Fruit fly (Drosophila melanogaster): ENCODE measurements around the gene bcn92.
A peak's percentile ranks its signal among the peaks of the same experiment; 100 is the strongest.

bcn92 gene

DNA sequence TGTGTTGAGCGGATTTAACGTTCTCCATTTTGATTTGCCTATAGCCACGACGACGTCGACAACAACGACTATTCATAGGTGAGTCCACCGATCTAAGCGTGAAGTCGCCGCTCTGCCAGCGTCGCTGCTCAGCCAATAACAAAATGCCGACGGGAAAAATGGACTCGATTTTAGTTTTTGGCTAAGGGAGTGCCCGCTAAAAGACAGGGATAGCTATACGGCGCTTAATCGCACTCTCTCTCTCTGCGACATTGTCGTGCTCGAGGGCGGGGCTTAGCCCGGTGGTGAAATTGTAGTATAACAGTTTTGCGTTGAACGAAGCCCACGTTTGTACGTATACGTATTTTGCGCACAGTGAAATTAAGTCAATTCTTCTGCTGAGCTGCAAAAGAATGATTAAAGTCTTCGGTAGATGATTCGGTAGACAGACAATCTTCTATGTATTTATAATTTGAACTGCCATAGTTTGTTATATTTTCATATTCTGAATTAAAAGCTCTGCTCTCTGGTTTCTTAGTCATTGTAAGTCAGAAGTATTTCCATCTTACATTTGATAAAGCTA lies 23.8 kb downstream of the bcn92 start (continued):
- TF ChIP-seq ap (GFP tag; IDR thresholded peaks at IDR 0.05) (no peak), org-1 (GFP tag; optimal IDR thresholded peaks at IDR 0.05) (no peak), CG13894 (tag; optimal IDR thresholded peaks at IDR 0.05) (no peak), Side (GFP tag; optimal IDR thresholded peaks at IDR 0.05) (no peak), CG9797 (GFP tag; optimal IDR thresholded peaks at IDR 0.05) (no peak), fd102C (GFP tag; optimal IDR thresholded peaks at IDR 0.05) (no peak), cad (GFP tag; optimal IDR thresholded peaks at IDR 0.05) (no peak), CG10209 (GFP tag; optimal IDR thresholded peaks at IDR 0.05) (no peak), nau (GFP tag; optimal IDR thresholded peaks at IDR 0.05) (no peak), CG6683 (GFP tag; optimal IDR thresholded peaks at IDR 0.05) (no peak), tgo (GFP tag; IDR thresholded peaks at IDR 0.05) (no peak), CG18599 (GFP tag; optimal IDR thresholded peaks at IDR 0.05) (no peak), gsb (GFP tag; IDR thresholded peaks at IDR 0.05) (no peak), CG6765 (GFP tag; optimal IDR thresholded peaks at IDR 0.05) (no peak), dysf (GFP tag; IDR thresholded peaks at IDR 0.05) (no peak), HLH54F (GFP tag; optimal IDR thresholded peaks at IDR 0.05) (no peak), pum (GFP tag; optimal IDR thresholded peaks at IDR 0.05) (no peak), Doc3 (GFP tag; IDR thresholded peaks at IDR 0.05; ENCODE audit: partially characterized antibody) (no peak), PHDP (tag; optimal IDR thresholded peaks at IDR 0.05) (no peak), CG13287 (GFP tag; IDR thresholded peaks at IDR 0.05; ENCODE audit: partially characterized antibody) (no peak; the same call in 1 of the 2 replicates), ken (GFP tag; IDR thresholded peaks at IDR 0.05) (no peak), wdn (GFP tag; IDR thresholded peaks at IDR 0.05) (no peak), ERR (GFP tag; optimal IDR thresholded peaks at IDR 0.05) (no peak), tna (GFP tag; IDR thresholded peaks at IDR 0.05; ENCODE audit: partially characterized antibody) (no peak), ac (GFP tag; optimal IDR thresholded peaks at IDR 0.05) (no peak), vfl (GFP tag; optimal IDR thresholded peaks at IDR 0.05) (no peak), Spps (tag; optimal IDR thresholded peaks at IDR 0.05) (no peak), Deaf1 (tag; optimal IDR thresholded peaks at IDR 0.05) (peak; percentile 73), mam (GFP tag; optimal IDR thresholded peaks at IDR 0.05) (no peak), CG34422 (GFP tag; IDR thresholded peaks at IDR 0.05) (no peak), CG12744 (GFP tag; optimal IDR thresholded peaks at IDR 0.05) (no peak), CG5953 (GFP tag; IDR thresholded peaks at IDR 0.05) (no peak), Lpt (GFP tag; optimal IDR thresholded peaks at IDR 0.05) (no peak), CG14965 (GFP tag; optimal IDR thresholded peaks at IDR 0.05; ENCODE audit: borderline replicate concordance) (no peak), sima (GFP tag; optimal IDR thresholded peaks at IDR 0.05) (no peak), Oli (tag; optimal IDR thresholded peaks at IDR 0.05) (no peak), CG32772 (GFP tag; IDR thresholded peaks at IDR 0.05) (no peak), gt (GFP tag; IDR thresholded peaks at IDR 0.05) (no peak), Neu2 (GFP tag; optimal IDR thresholded peaks at IDR 0.05; ENCODE audit: borderline replicate concordance) (no peak), h (optimal IDR thresholded peaks at IDR 0.05) (no peak), CG33557 (GFP tag; optimal IDR thresholded peaks at IDR 0.05) (no peak), cato (GFP tag; optimal IDR thresholded peaks at IDR 0.05; ENCODE audit: borderline replicate concordance) (no peak), MESR4 (GFP tag; optimal IDR thresholded peaks at IDR 0.05) (no peak), NC2β (GFP tag; optimal IDR thresholded peaks at IDR 0.05) (no peak), CG32767 (GFP tag; IDR thresholded peaks at IDR 0.05) (peak; percentile 72), CG10267 (tag; optimal IDR thresholded peaks at IDR 0.05) (no peak), CG4820 (GFP tag; optimal IDR thresholded peaks at IDR 0.05) (no peak), Hmr (GFP tag; optimal IDR thresholded peaks at IDR 0.05) (no peak), Dip2 (GFP tag; IDR thresholded peaks at IDR 0.05) (no peak), CG4854 (GFP tag; optimal IDR thresholded peaks at IDR 0.05) (no peak), btn (GFP tag; optimal IDR thresholded peaks at IDR 0.05) (no peak), Atf6 (GFP tag; IDR thresholded peaks at IDR 0.05) (no peak)

Measured in whole organism, embryonic.